Worm (Caenorhabditis elegans) whole organism, L1 larva: ENCODE data around the gene cest-12.

Experiments used
- aly-2 ChIP-seq: fragments of 150-350 bp; optimal IDR thresholded peaks from 2 replicates; lab custom pipeline; 2014; ENCODE audit warnings: missing biosample characterization, missing genetic modification characterization
- egl-27 ChIP-seq, 2 experiments: fragments of 150-350 bp in 1 of 2; sonication (generic microtip); optimal IDR thresholded peaks; 3 replicates each; lab custom pipeline; 2017 to 2018; ENCODE audit warnings: missing biosample characterization in 2 of 2, missing genetic modification characterization in 2 of 2, missing genetic modification reagents in 2 of 2
- hlh-17 ChIP-seq: fragments of 200-800 bp; sonication (Bioruptor generic); optimal IDR thresholded peaks from 2 replicates; lab custom pipeline; 2018; ENCODE audit warnings: missing genetic modification characterization, mild to moderate bottlenecking, missing compliant biosample characterization, moderate library complexity, borderline replicate concordance
- snpc-4 ChIP-seq: fragments of 150-350 bp; optimal IDR thresholded peaks from 2 replicates; lab custom pipeline; 2014; ENCODE audit warnings: missing biosample characterization, missing genetic modification characterization
- tbx-2 ChIP-seq: sonication (generic microtip); optimal IDR thresholded peaks from 2 replicates; lab custom pipeline; 2016; ENCODE audit warnings: missing genetic modification characterization, missing compliant biosample characterization
- xbp-1 ChIP-seq: sonication (generic microtip); optimal IDR thresholded peaks from 2 replicates; lab custom pipeline; 2016; ENCODE audit warnings: missing genetic modification characterization, missing compliant biosample characterization
- zag-1 ChIP-seq: fragments of 150-350 bp; optimal IDR thresholded peaks from 2 replicates; lab custom pipeline; 2014; ENCODE audit warnings: missing biosample characterization, missing genetic modification characterization

ce11 chrIII:12081992-12082628, 25.2 kb downstream of the cest-12 start:
- TF ChIP-seq snpc-4 (tag; lab: Kevin White, UChicago) (no peak), zag-1 (tag; lab: Kevin White, UChicago) (no peak), egl-27 (tag; optimal IDR thresholded peaks at IDR 0.05; lab: Kevin White, UChicago) (no peak), xbp-1 (tag; lab: Kevin White, UChicago) (no peak), tbx-2 (tag; lab: Kevin White, UChicago) (no peak), hlh-17 (no peak), aly-2 (no peak)
